Fruit fly (Drosophila melanogaster) whole organism, adult: ENCODE results near the gene CG11562.

Experiments
- CG11617 ChIP-seq: fragments of 200-800 bp; sonication (Bioruptor generic); optimal IDR thresholded peaks from 2 replicates; lab custom pipeline; 2017; ENCODE audit warnings: mild to moderate bottlenecking, missing biosample characterization, missing genetic modification reagents, missing genetic modification characterization
- CG12768 ChIP-seq: fragments of 200-800 bp; sonication (Bioruptor generic); optimal IDR thresholded peaks from 2 replicates; lab custom pipeline; 2017; ENCODE audit warnings: missing biosample characterization, missing genetic modification characterization, mild to moderate bottlenecking, moderate library complexity, missing genetic modification reagents
- CG1620 ChIP-seq: fragments of 200-800 bp; sonication (Bioruptor generic); optimal IDR thresholded peaks from 2 replicates; lab custom pipeline; 2016; ENCODE audit warnings: missing biosample characterization, missing genetic modification characterization
- CG5204 ChIP-seq: fragments of 200-800 bp; sonication (Bioruptor generic); optimal IDR thresholded peaks from 2 replicates; lab custom pipeline; 2016; ENCODE audit warnings: missing biosample characterization, missing genetic modification characterization
- CG7045 ChIP-seq: fragments of 200-800 bp; sonication (Bioruptor generic); optimal IDR thresholded peaks from 2 replicates; lab custom pipeline; 2017; ENCODE audit warnings: missing biosample characterization, mild to moderate bottlenecking, missing genetic modification characterization
- CG7101 ChIP-seq: fragments of 200-800 bp; sonication (Bioruptor generic); optimal IDR thresholded peaks from 2 replicates; lab custom pipeline; 2018; ENCODE audit warnings: missing biosample characterization, mild to moderate bottlenecking, missing genetic modification characterization, moderate library complexity
- Clk ChIP-seq: fragments of 200-800 bp; sonication (Bioruptor generic); optimal IDR thresholded peaks from 2 replicates; lab custom pipeline; 2017; ENCODE audit warnings: missing biosample characterization, missing genetic modification characterization
- Crg-1 ChIP-seq: fragments of 200-800 bp; sonication (Bioruptor generic); optimal IDR thresholded peaks from 2 replicates; lab custom pipeline; 2016; ENCODE audit warnings: missing biosample characterization, missing genetic modification characterization
- bab1 ChIP-seq: fragments of 200-800 bp; sonication (Bioruptor generic); optimal IDR thresholded peaks from 3 replicates; lab custom pipeline; 2019; ENCODE audit warnings: missing biosample characterization, mild to moderate bottlenecking, missing genetic modification characterization, moderate library complexity
- kay ChIP-seq: fragments of 200-800 bp; sonication (Bioruptor generic); peaks from one replicate; lab custom pipeline; 2016; ENCODE audit warnings: missing biosample characterization, missing genetic modification characterization, borderline replicate concordance
- ovo ChIP-seq: fragments of 200-800 bp; sonication (Bioruptor generic); optimal IDR thresholded peaks from 2 replicates; lab custom pipeline; 2016; ENCODE audit warnings: missing biosample characterization, missing genetic modification characterization
- pad ChIP-seq: fragments of 200-800 bp; sonication (Bioruptor generic); optimal IDR thresholded peaks from 3 replicates; lab custom pipeline; 2017; ENCODE audit warnings: missing biosample characterization, missing genetic modification characterization, mild to moderate bottlenecking, moderate library complexity, missing genetic modification reagents
- tj ChIP-seq: fragments of 200-800 bp; sonication (Bioruptor generic); optimal IDR thresholded peaks from 3 replicates; lab custom pipeline; 2017; ENCODE audit warnings: missing biosample characterization, mild to moderate bottlenecking, missing genetic modification characterization, moderate library complexity
- toe ChIP-seq: fragments of 200-800 bp; sonication (Bioruptor generic); optimal IDR thresholded peaks from 2 replicates; lab custom pipeline; 2016; ENCODE audit warnings: missing biosample characterization, missing genetic modification characterization

dm6 chr2L:309812-310431 is 17.7 kb downstream of the CG11562 start:
- TF ChIP-seq CG5204, result no peak
- TF ChIP-seq tj, result peak; percentile 20
- TF ChIP-seq CG7045, result no peak
- TF ChIP-seq pad (GFP tag; lab: Kevin White, UChicago), result peak; percentile 17
- no peak for TF ChIP-seq Clk (GFP tag; lab: Kevin White, UChicago)
- no peak for TF ChIP-seq CG1620 (GFP tag; lab: Kevin White, UChicago)
- no peak for TF ChIP-seq CG7101 (tag; lab: Kevin White, UChicago)
- TF ChIP-seq CG12768 (GFP tag; lab: Kevin White, UChicago), result peak; percentile 70
- TF ChIP-seq Crg-1 (GFP tag; lab: Kevin White, UChicago), result no peak
- TF ChIP-seq bab1, result no peak
- TF ChIP-seq CG11617 (GFP tag; lab: Kevin White, UChicago), result no peak
- TF ChIP-seq toe (GFP tag; lab: Kevin White, UChicago), result no peak
- peak; percentile 47 for TF ChIP-seq kay
- peak; percentile 26 for TF ChIP-seq ovo
